Worm (Caenorhabditis elegans) whole organism, midembryonic: ENCODE measurements around the gene tdo-2.

ENCODE experiments used
- T22C8.4 ChIP-seq: fragments of 200-800 bp; sonication (Bioruptor generic); IDR thresholded peaks from 2 replicates; pipeline ENCODE4 v1.3.6; 2022; ENCODE audit warnings: missing genetic modification characterization, missing compliant biosample characterization
- cog-1 ChIP-seq: sonication (generic microtip); optimal IDR thresholded peaks from 2 replicates; lab custom pipeline; 2016; ENCODE audit warnings: missing genetic modification characterization, missing compliant biosample characterization
- flt-1 ChIP-seq: fragments of 200-800 bp; sonication (Bioruptor generic); IDR thresholded peaks from 2 replicates; pipeline ENCODE4 v1.3.6; 2022; ENCODE audit warnings: missing genetic modification characterization, missing compliant biosample characterization
- klf-2 ChIP-seq: fragments of 200-800 bp; sonication (Bioruptor generic); conservative IDR thresholded peaks from 2 replicates; pipeline ENCODE4 v1.3.6; 2022; ENCODE audit warnings: missing genetic modification reagents, missing genetic modification characterization, missing compliant biosample characterization
- med-1 ChIP-seq: sonication (generic microtip); optimal IDR thresholded peaks from 2 replicates; lab custom pipeline; 2017; ENCODE audit warnings: missing genetic modification characterization, mild to moderate bottlenecking, missing compliant biosample characterization, antibody characterized with exemption, missing genetic modification reagents; ENCODE audit not compliant: insufficient read depth
- ref-1 ChIP-seq: fragments of 200-800 bp; sonication (Bioruptor generic); conservative IDR thresholded peaks from 2 replicates; pipeline ENCODE4 v1.3.6; 2022; ENCODE audit warnings: missing genetic modification reagents, missing genetic modification characterization, missing compliant biosample characterization
- tab-1 ChIP-seq: fragments of 200-800 bp; sonication (Bioruptor generic); IDR thresholded peaks from 2 replicates; pipeline ENCODE4 v1.3.6; 2022; ENCODE audit warnings: missing genetic modification characterization, missing compliant biosample characterization
- ztf-23 ChIP-seq: fragments of 200-800 bp; sonication (Bioruptor generic); IDR thresholded peaks from 2 replicates; pipeline ENCODE4 v1.3.6; 2022; ENCODE audit warnings: missing genetic modification reagents, missing genetic modification characterization, missing compliant biosample characterization
- ztf-29 ChIP-seq: fragments of 200-800 bp; sonication (Bioruptor generic); IDR thresholded peaks from 2 replicates; pipeline ENCODE4 v1.3.6; 2022; ENCODE audit warnings: missing genetic modification reagents, missing genetic modification characterization, missing compliant biosample characterization

tdo-2 gene

ce11 chrIII:5874664-5875417, 44.9 kb downstream of the tdo-2 start:
- no peak for TF ChIP-seq tab-1 (GFP tag; lab: Robert Waterston, UW)
- no peak for TF ChIP-seq ztf-29 (GFP tag; lab: Robert Waterston, UW)
- TF ChIP-seq klf-2 (GFP tag; lab: Robert Waterston, UW): no peak
- no peak for TF ChIP-seq cog-1 (tag; lab: Kevin White, UChicago)
- TF ChIP-seq ref-1 (GFP tag; lab: Robert Waterston, UW): no peak
- no peak for TF ChIP-seq flt-1 (GFP tag; lab: Robert Waterston, UW)
- no peak for TF ChIP-seq med-1
- no peak for TF ChIP-seq ztf-23 (GFP tag; lab: Robert Waterston, UW)
- no peak for TF ChIP-seq T22C8.4

ce11 chrIII:5874263-5874662, 45.5 kb downstream of the tdo-2 start:
- TF ChIP-seq klf-2 (GFP tag; lab: Robert Waterston, UW) (no peak), cog-1 (tag; lab: Kevin White, UChicago) (no peak), ref-1 (GFP tag; lab: Robert Waterston, UW) (no peak), ztf-23 (GFP tag; lab: Robert Waterston, UW) (no peak), ztf-29 (GFP tag; lab: Robert Waterston, UW) (no peak), tab-1 (GFP tag; lab: Robert Waterston, UW) (no peak), flt-1 (GFP tag; lab: Robert Waterston, UW) (no peak), T22C8.4 (no peak), med-1 (no peak)

ce11 chrIII:5872288-5872687, 47.5 kb downstream of the tdo-2 start:
- TF ChIP-seq flt-1 (GFP tag; lab: Robert Waterston, UW) (no peak), med-1 (no peak), klf-2 (GFP tag; lab: Robert Waterston, UW) (no peak), ztf-23 (GFP tag; lab: Robert Waterston, UW) (no peak), cog-1 (tag; lab: Kevin White, UChicago) (no peak), T22C8.4 (no peak), tab-1 (GFP tag; lab: Robert Waterston, UW) (no peak), ref-1 (GFP tag; lab: Robert Waterston, UW) (no peak), ztf-29 (GFP tag; lab: Robert Waterston, UW) (no peak)

- TF ChIP-seq klf-2 (GFP tag; lab: Robert Waterston, UW) (no peak), med-1 (no peak), tab-1 (GFP tag; lab: Robert Waterston, UW) (no peak), ref-1 (GFP tag; lab: Robert Waterston, UW) (no peak), cog-1 (tag; lab: Kevin White, UChicago) (peak; percentile 13), T22C8.4 (no peak; the same call in 1 of the 2 replicates), flt-1 (GFP tag; lab: Robert Waterston, UW) (no peak), ztf-23 (GFP tag; lab: Robert Waterston, UW) (0 out of 2 replicates have a peak, but pooled peaks have one; percentile 43)
Observed at ce11 chrIII:5871760-5872159, 48.0 kb downstream of the tdo-2 start, which contains the start of the genes F01F1.11 and F01F1.3. TSS of gene F01F1.11 (minus strand) at chrIII:5871877. TSS of gene F01F1.3 (plus strand) at chrIII:5871938.

ce11 chrIII:5869429-5869828, 50.3 kb downstream of the tdo-2 start, which contains the start of gene F01F1.15:
TSS of gene F01F1.15 (minus strand) at chrIII:5869529.
- TF ChIP-seq T22C8.4 (no peak), med-1 (no peak), ref-1 (GFP tag; lab: Robert Waterston, UW) (no peak), klf-2 (GFP tag; lab: Robert Waterston, UW) (no peak), cog-1 (tag; lab: Kevin White, UChicago) (no peak), ztf-23 (GFP tag; lab: Robert Waterston, UW) (no peak), ztf-29 (GFP tag; lab: Robert Waterston, UW) (no peak), tab-1 (GFP tag; lab: Robert Waterston, UW) (no peak), flt-1 (GFP tag; lab: Robert Waterston, UW) (no peak)

ce11 chrIII:5868401-5868800, 51.4 kb downstream of the tdo-2 start, which contains the start of gene eng-1:
TSS of gene eng-1 (minus strand) at chrIII:5868501.
- no peak for TF ChIP-seq med-1
- no peak for TF ChIP-seq T22C8.4
- TF ChIP-seq cog-1 (tag; lab: Kevin White, UChicago): no peak
- no peak for TF ChIP-seq ztf-29 (GFP tag; lab: Robert Waterston, UW)
- no peak for TF ChIP-seq ztf-23 (GFP tag; lab: Robert Waterston, UW)
- TF ChIP-seq tab-1 (GFP tag; lab: Robert Waterston, UW): no peak
- no peak for TF ChIP-seq flt-1 (GFP tag; lab: Robert Waterston, UW)
- no peak for TF ChIP-seq ref-1 (GFP tag; lab: Robert Waterston, UW)
- no peak for TF ChIP-seq klf-2 (GFP tag; lab: Robert Waterston, UW)
